Fruit fly (Drosophila melanogaster) whole organism, wandering third instar larva: Measurements from ENCODE around the gene CG18754.

Experiments
- Abd-B ChIP-seq: fragments of >200 bp; optimal IDR thresholded peaks from 2 replicates; lab custom pipeline; 2017; ENCODE audit warnings: missing biosample characterization, missing genetic modification characterization
- CG32264 ChIP-seq: fragments of 200-800 bp; sonication (Bioruptor generic); optimal IDR thresholded peaks from 2 replicates; lab custom pipeline; 2016; ENCODE audit warnings: missing biosample characterization, missing genetic modification characterization
- CG9705 ChIP-seq: fragments of 200-800 bp; sonication (Bioruptor generic); optimal IDR thresholded peaks from 2 replicates; lab custom pipeline; 2018; ENCODE audit warnings: missing biosample characterization, mild to moderate bottlenecking, missing genetic modification characterization
- CrebA ChIP-seq: fragments of 200-800 bp; sonication (Bioruptor generic); optimal IDR thresholded peaks from 2 replicates; lab custom pipeline; 2016; ENCODE audit warnings: missing biosample characterization, mild to moderate bottlenecking, missing genetic modification characterization, borderline replicate concordance
- Dfd ChIP-seq: fragments of >200 bp; optimal IDR thresholded peaks from 2 replicates; lab custom pipeline; 2017; ENCODE audit warnings: missing biosample characterization, missing genetic modification characterization
- Dif ChIP-seq: fragments of 200-275, 200-300 bp; sonication (Bioruptor generic); optimal IDR thresholded peaks from 2 replicates; lab custom pipeline; 2018; ENCODE audit warnings: missing biosample characterization, missing genetic modification characterization; ENCODE audit not compliant: partially characterized antibody
- GATAd ChIP-seq: sonication (Bioruptor generic); optimal IDR thresholded peaks from 2 replicates; lab custom pipeline; 2016; ENCODE audit warnings: missing biosample characterization, missing genetic modification characterization
- HLH106 ChIP-seq: fragments of 200-800 bp; optimal IDR thresholded peaks from 3 replicates; lab custom pipeline; 2019; ENCODE audit warnings: missing biosample characterization, mild to moderate bottlenecking, missing genetic modification characterization, moderate library complexity
- Hnf4 ChIP-seq: fragments of 200-800 bp; sonication (Bioruptor generic); optimal IDR thresholded peaks from 2 replicates; lab custom pipeline; 2016; ENCODE audit warnings: missing biosample characterization, mild to moderate bottlenecking, missing genetic modification characterization
- Hr78 ChIP-seq: fragments of >200 bp; optimal IDR thresholded peaks from 2 replicates; lab custom pipeline; 2017; ENCODE audit warnings: missing biosample characterization, missing genetic modification characterization
- Hr83 ChIP-seq: fragments of 200-300 bp; sonication (Bioruptor generic); optimal IDR thresholded peaks from 2 replicates; lab custom pipeline; 2016; ENCODE audit warnings: missing biosample characterization, mild to moderate bottlenecking, missing genetic modification characterization, moderate library complexity; ENCODE audit not compliant: poor library complexity, severe bottlenecking
- Jra ChIP-seq: sonication (Bioruptor generic); optimal IDR thresholded peaks from 2 replicates; lab custom pipeline; 2016; ENCODE audit warnings: missing biosample characterization, missing genetic modification characterization
- Mio ChIP-seq: sonication (Bioruptor generic); optimal IDR thresholded peaks from 2 replicates; lab custom pipeline; 2016; ENCODE audit warnings: missing biosample characterization, missing genetic modification characterization
- Myc ChIP-seq: fragments of >200 bp; optimal IDR thresholded peaks from 2 replicates; lab custom pipeline; 2017
- N ChIP-seq: fragments of >200 bp; optimal IDR thresholded peaks from 2 replicates; lab custom pipeline; 2018; ENCODE audit warnings: missing biosample characterization, missing external identifiers, missing genetic modification characterization
- OdsH ChIP-seq: fragments of 200-800 bp; sonication (Bioruptor generic); optimal IDR thresholded peaks from 2 replicates; lab custom pipeline; 2016; ENCODE audit warnings: missing biosample characterization, mild to moderate bottlenecking, missing genetic modification characterization
- Rel ChIP-seq, 2 experiments: fragments of 200-800 bp; sonication (Bioruptor generic) in 1 of 2; optimal IDR thresholded peaks; 2 replicates in 1 of 2; 3 replicates in 1 of 2; lab custom pipeline; 2016 to 2019; ENCODE audit warnings: mild to moderate bottlenecking in 2 of 2, missing biosample characterization in 2 of 2, missing genetic modification characterization in 2 of 2, moderate library complexity in 1 of 2
- Sp1 ChIP-seq: fragments of 200-800 bp; sonication (Bioruptor generic); optimal IDR thresholded peaks from 3 replicates; lab custom pipeline; 2019; ENCODE audit warnings: missing biosample characterization, mild to moderate bottlenecking, missing genetic modification characterization, moderate library complexity
- Vsx2 ChIP-seq: fragments of 200-300, 225-300 bp; sonication (Bioruptor generic); optimal IDR thresholded peaks from 2 replicates; lab custom pipeline; 2018; ENCODE audit warnings: missing biosample characterization, missing genetic modification characterization; ENCODE audit not compliant: partially characterized antibody
- br ChIP-seq: fragments of 200-800 bp; sonication (Bioruptor generic); optimal IDR thresholded peaks from 2 replicates; lab custom pipeline; 2016; ENCODE audit warnings: missing biosample characterization, missing genetic modification characterization
- brk ChIP-seq: fragments of 200-800 bp; sonication (Bioruptor generic); optimal IDR thresholded peaks from 2 replicates; lab custom pipeline; 2016; ENCODE audit warnings: missing biosample characterization, mild to moderate bottlenecking, missing genetic modification characterization
- dl ChIP-seq, 2 experiments: fragments of 175-275, 200-275 bp in 1 of 2; fragments of 200-275 bp in 1 of 2; sonication (Bioruptor generic); optimal IDR thresholded peaks; lab custom pipeline; 2018; ENCODE audit warnings: mild to moderate bottlenecking in 2 of 2, missing biosample characterization in 2 of 2, missing genetic modification characterization in 2 of 2, moderate library complexity in 2 of 2; ENCODE audit not compliant: partially characterized antibody in 2 of 2, insufficient read depth in 1 of 2
- dmrt93B ChIP-seq: fragments of 200-800 bp; sonication (Bioruptor generic); optimal IDR thresholded peaks from 2 replicates; lab custom pipeline; 2018; ENCODE audit warnings: missing biosample characterization, mild to moderate bottlenecking, missing genetic modification characterization
- dsf ChIP-seq: sonication (Bioruptor generic); optimal IDR thresholded peaks from 2 replicates; lab custom pipeline; 2016; ENCODE audit warnings: missing biosample characterization, missing genetic modification characterization, borderline replicate concordance
- ey ChIP-seq: fragments of 200-800 bp; sonication (Bioruptor generic); optimal IDR thresholded peaks from 2 replicates; lab custom pipeline; 2016; ENCODE audit warnings: missing biosample characterization, missing genetic modification characterization
- foxo ChIP-seq, 2 experiments: fragments of 200-800 bp; sonication (Bioruptor generic); optimal IDR thresholded peaks; 2 replicates in 1 of 2; 3 replicates in 1 of 2; lab custom pipeline; 2016 to 2017; ENCODE audit warnings: missing biosample characterization in 2 of 2, missing genetic modification characterization in 2 of 2
- fru ChIP-seq: fragments of 200-800 bp; sonication (Bioruptor generic); optimal IDR thresholded peaks from 3 replicates; lab custom pipeline; 2016; ENCODE audit warnings: missing biosample characterization, mild to moderate bottlenecking, missing genetic modification characterization
- h ChIP-seq: fragments of 200-800 bp; sonication (Bioruptor generic); optimal IDR thresholded peaks from 3 replicates; lab custom pipeline; 2016; ENCODE audit warnings: missing biosample characterization, mild to moderate bottlenecking, missing genetic modification characterization
- jim ChIP-seq: fragments of 175-275, 200-325 bp; sonication (Bioruptor generic); optimal IDR thresholded peaks from 2 replicates; lab custom pipeline; 2016; ENCODE audit warnings: missing biosample characterization, mild to moderate bottlenecking, missing genetic modification characterization
- lola ChIP-seq: fragments of >200 bp; optimal IDR thresholded peaks from 2 replicates; lab custom pipeline; 2017; ENCODE audit warnings: missing biosample characterization, missing genetic modification characterization
- pan ChIP-seq: fragments of >200 bp; optimal IDR thresholded peaks from 2 replicates; lab custom pipeline; 2017
- psq ChIP-seq: fragments of 200-800 bp; sonication (Bioruptor generic); optimal IDR thresholded peaks from 3 replicates; lab custom pipeline; 2017; ENCODE audit warnings: missing biosample characterization, mild to moderate bottlenecking, missing genetic modification characterization, moderate library complexity
- rgr ChIP-seq: fragments of 200-800 bp; sonication (Bioruptor generic); optimal IDR thresholded peaks from 3 replicates; lab custom pipeline; 2016; ENCODE audit warnings: missing biosample characterization, mild to moderate bottlenecking, missing genetic modification characterization
- sage ChIP-seq: fragments of 200-800 bp; sonication (Bioruptor generic); optimal IDR thresholded peaks from 2 replicates; lab custom pipeline; 2016; ENCODE audit warnings: missing biosample characterization, mild to moderate bottlenecking, missing genetic modification characterization
- sv ChIP-seq: fragments of 200-800 bp; sonication (Bioruptor generic); optimal IDR thresholded peaks from 3 replicates; lab custom pipeline; 2016; ENCODE audit warnings: missing biosample characterization, missing genetic modification characterization
- tai ChIP-seq: sonication (Bioruptor generic); optimal IDR thresholded peaks from 2 replicates; lab custom pipeline; 2016; ENCODE audit warnings: missing biosample characterization, missing genetic modification characterization
- usp ChIP-seq: fragments of >200 bp; optimal IDR thresholded peaks from 2 replicates; lab custom pipeline; 2017; ENCODE audit warnings: missing biosample characterization, missing genetic modification characterization
- woc ChIP-seq: sonication (Bioruptor generic); optimal IDR thresholded peaks from 2 replicates; lab custom pipeline; 2016; ENCODE audit warnings: missing biosample characterization, mild to moderate bottlenecking, missing genetic modification characterization

Gene CG18754

DNA sequence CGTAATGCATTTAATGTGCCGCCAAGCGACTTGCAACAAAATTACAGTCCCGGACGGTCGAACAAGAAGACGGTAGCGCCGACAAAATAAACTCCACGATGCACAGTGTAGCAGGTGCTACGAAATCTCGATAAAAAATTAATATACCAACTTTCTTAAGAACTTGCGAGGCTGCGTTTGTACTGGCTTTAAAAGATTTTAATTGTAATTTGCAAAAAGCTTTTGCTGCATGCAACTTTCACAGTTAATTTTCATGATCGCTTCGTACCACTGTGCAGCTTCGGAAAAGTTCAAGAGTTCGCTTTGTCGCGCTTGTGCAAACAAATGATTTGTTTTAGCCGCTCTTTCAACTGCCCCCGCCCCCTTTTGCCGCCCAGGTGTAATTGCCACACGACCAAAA is 37.7 kb upstream of the CG18754 start:
- no peak for TF ChIP-seq dsf (GFP tag; lab: Kevin White, UChicago)
- TF ChIP-seq jim: no peak
- TF ChIP-seq pan (lab: Kevin White, UChicago): no peak
- no peak for TF ChIP-seq CG32264 (GFP tag; lab: Kevin White, UChicago)
- peak; percentile 28 for TF ChIP-seq HLH106 (tag; lab: Kevin White, UChicago)
- no peak for TF ChIP-seq dl (GFP tag; optimal IDR thresholded peaks at IDR 0.05; lab: Kevin White, UChicago; ENCODE audit: insufficient read depth in 1 of 2, partially characterized antibody in 2 of 2)
- TF ChIP-seq usp (GFP tag; lab: Kevin White, UChicago): no peak
- no peak for TF ChIP-seq lola (GFP tag; lab: Kevin White, UChicago)
- TF ChIP-seq Abd-B (GFP tag; lab: Kevin White, UChicago): no peak
- TF ChIP-seq foxo (GFP tag; optimal IDR thresholded peaks at IDR 0.05; lab: Kevin White, UChicago): peak in 1 of 2 experiments; percentile 59
- peak; percentile 44 for TF ChIP-seq OdsH (GFP tag; lab: Kevin White, UChicago)
- no peak for TF ChIP-seq Sp1 (GFP tag; lab: Kevin White, UChicago)
- TF ChIP-seq psq: no peak
- TF ChIP-seq Hr83 (GFP tag; lab: Kevin White, UChicago): no peak
- TF ChIP-seq dmrt93B (GFP tag; lab: Kevin White, UChicago): peak; percentile 21
- TF ChIP-seq brk: no peak
- TF ChIP-seq Rel (GFP tag; optimal IDR thresholded peaks at IDR 0.05; lab: Kevin White, UChicago): no peak
- TF ChIP-seq Rel (tag; optimal IDR thresholded peaks at IDR 0.05; lab: Kevin White, UChicago): no peak
- peak; percentile 54 for TF ChIP-seq ey (GFP tag; lab: Kevin White, UChicago)
- TF ChIP-seq CrebA (GFP tag; lab: Kevin White, UChicago): no peak
- peak; percentile 71 for TF ChIP-seq h (GFP tag; lab: Kevin White, UChicago)
- no peak for TF ChIP-seq N (GFP tag; lab: Kevin White, UChicago)
- TF ChIP-seq Hnf4 (GFP tag; lab: Kevin White, UChicago): peak; percentile 15
- peak; percentile 41 for TF ChIP-seq br (GFP tag; lab: Kevin White, UChicago)
- peak; percentile 66 for TF ChIP-seq sv (GFP tag; lab: Kevin White, UChicago)
- no peak for TF ChIP-seq Hr78 (GFP tag; lab: Kevin White, UChicago)
- no peak for TF ChIP-seq GATAd (GFP tag; lab: Kevin White, UChicago)
- TF ChIP-seq Dif: no peak
- no peak for TF ChIP-seq sage (GFP tag; lab: Kevin White, UChicago)
- TF ChIP-seq tai: no peak
- TF ChIP-seq Jra (GFP tag; lab: Kevin White, UChicago): no peak
- no peak for TF ChIP-seq CG9705 (GFP tag; lab: Kevin White, UChicago)
- peak; percentile 65 for TF ChIP-seq rgr (GFP tag; lab: Kevin White, UChicago)
- TF ChIP-seq fru (GFP tag; lab: Kevin White, UChicago): peak; percentile 41
- TF ChIP-seq Dfd: no peak
- TF ChIP-seq Mio (GFP tag; lab: Kevin White, UChicago): no peak
- no peak for TF ChIP-seq Vsx2 (GFP tag; lab: Kevin White, UChicago)
- TF ChIP-seq Myc (lab: Kevin White, UChicago): no peak
- TF ChIP-seq woc (GFP tag; lab: Kevin White, UChicago): no peak

DNA sequence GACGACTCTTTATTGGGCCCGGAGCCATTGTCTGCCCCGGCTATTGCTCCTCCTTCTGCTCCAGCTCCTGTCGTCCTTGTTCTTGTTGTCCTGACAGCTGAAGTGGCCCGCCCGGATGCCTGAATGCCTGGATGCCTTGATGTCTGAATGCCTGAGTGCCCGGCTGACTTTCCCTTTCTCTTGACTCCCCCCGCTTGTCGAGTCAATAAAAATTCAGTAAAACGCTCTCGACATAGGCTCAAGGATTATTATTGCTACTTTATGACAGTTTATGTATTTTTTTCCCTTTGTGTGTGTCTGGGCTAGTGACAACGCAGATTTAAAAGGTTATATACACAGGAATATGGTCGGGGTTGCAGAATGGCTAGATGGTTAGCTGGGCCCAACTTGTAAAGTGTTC is 34.0 kb upstream of the CG18754 start:
- no peak for TF ChIP-seq HLH106 (tag; lab: Kevin White, UChicago)
- no peak for TF ChIP-seq ey (GFP tag; lab: Kevin White, UChicago)
- TF ChIP-seq psq: no peak
- TF ChIP-seq N (GFP tag; lab: Kevin White, UChicago): no peak
- no peak for TF ChIP-seq Hr83 (GFP tag; lab: Kevin White, UChicago)
- no peak for TF ChIP-seq sv (GFP tag; lab: Kevin White, UChicago)
- no peak for TF ChIP-seq lola (GFP tag; lab: Kevin White, UChicago)
- TF ChIP-seq brk: no peak
- TF ChIP-seq foxo (GFP tag; optimal IDR thresholded peaks at IDR 0.05; lab: Kevin White, UChicago): no peak
- TF ChIP-seq rgr (GFP tag; lab: Kevin White, UChicago): no peak
- TF ChIP-seq dmrt93B (GFP tag; lab: Kevin White, UChicago): no peak
- no peak for TF ChIP-seq Hr78 (GFP tag; lab: Kevin White, UChicago)
- no peak for TF ChIP-seq Rel (GFP tag; optimal IDR thresholded peaks at IDR 0.05; lab: Kevin White, UChicago)
- TF ChIP-seq Rel (tag; optimal IDR thresholded peaks at IDR 0.05; lab: Kevin White, UChicago): no peak
- TF ChIP-seq pan (lab: Kevin White, UChicago): no peak
- no peak for TF ChIP-seq CG32264 (GFP tag; lab: Kevin White, UChicago)
- no peak for TF ChIP-seq Dif
- TF ChIP-seq jim: no peak
- TF ChIP-seq dsf (GFP tag; lab: Kevin White, UChicago): no peak
- TF ChIP-seq OdsH (GFP tag; lab: Kevin White, UChicago): no peak
- no peak for TF ChIP-seq Vsx2 (GFP tag; lab: Kevin White, UChicago)
